Fruit fly (Drosophila melanogaster) whole organism, embryonic: ENCODE results near the gene CG18577.
A peak's percentile ranks its signal among the peaks of the same experiment; 100 is the strongest.

Source experiments
- CG11085 ChIP-seq: fragments of 200-800 bp; sonication (Bioruptor generic); IDR thresholded peaks from 2 replicates; pipeline ENCODE4 v1.3.6; 2022; ENCODE audit warnings: missing biosample characterization, missing genetic modification characterization
- CG11560 ChIP-seq: fragments of 200-800 bp; sonication (Bioruptor generic); IDR thresholded peaks from 3 replicates; pipeline ENCODE4 v1.3.6; 2022; ENCODE audit warnings: missing biosample characterization, missing genetic modification characterization
- CG13296 ChIP-seq: fragments of 200-800 bp; sonication (Bioruptor generic); optimal IDR thresholded peaks from 3 replicates; lab custom pipeline; 2018; ENCODE audit warnings: missing biosample characterization, mild to moderate bottlenecking, missing genetic modification characterization
- CG15514 ChIP-seq: fragments of 200-800 bp; sonication (Bioruptor generic); optimal IDR thresholded peaks from 3 replicates; lab custom pipeline; 2017; ENCODE audit warnings: missing biosample characterization, missing genetic modification characterization, mild to moderate bottlenecking, moderate library complexity, missing genetic modification reagents
- CG16815 ChIP-seq: fragments of 200-800 bp; sonication (Bioruptor generic); optimal IDR thresholded peaks from 3 replicates; lab custom pipeline; 2017; ENCODE audit warnings: missing biosample characterization, mild to moderate bottlenecking, missing genetic modification characterization
- CG17361 ChIP-seq: fragments of 200-800 bp; sonication (Bioruptor generic); IDR thresholded peaks from 3 replicates; pipeline ENCODE4 v1.3.6; 2022; ENCODE audit warnings: missing biosample characterization, missing genetic modification characterization
- CG2116 ChIP-seq: fragments of 200-800 bp; sonication (Bioruptor generic); optimal IDR thresholded peaks from 3 replicates; lab custom pipeline; 2018; ENCODE audit warnings: missing biosample characterization, mild to moderate bottlenecking, missing genetic modification characterization
- CG30020 ChIP-seq: fragments of 200-800 bp; optimal IDR thresholded peaks from 2 replicates; lab custom pipeline; 2019; ENCODE audit warnings: missing biosample characterization, mild to moderate bottlenecking, missing genetic modification characterization, moderate library complexity
- CG3065 ChIP-seq: fragments of 200-800 bp; sonication (Bioruptor generic); optimal IDR thresholded peaks from 2 replicates; lab custom pipeline; 2016; ENCODE audit warnings: missing biosample characterization, missing genetic modification characterization
- CG32532 ChIP-seq: fragments of 200-800 bp; sonication (Bioruptor generic); IDR thresholded peaks from 2 replicates; pipeline ENCODE4 v1.3.6; 2022; ENCODE audit warnings: missing biosample characterization, missing genetic modification characterization
- CG32767 ChIP-seq: fragments of 200-800 bp; sonication (Bioruptor generic); IDR thresholded peaks from 2 replicates; pipeline ENCODE4 v1.3.6; 2022; ENCODE audit warnings: missing biosample characterization, missing genetic modification characterization
- CG3407 ChIP-seq: fragments of 200-800 bp; sonication (Bioruptor generic); optimal IDR thresholded peaks from 2 replicates; lab custom pipeline; 2018; ENCODE audit warnings: missing biosample characterization, mild to moderate bottlenecking, missing genetic modification characterization
- CG3847 ChIP-seq: fragments of 200-800 bp; sonication (Bioruptor generic); IDR thresholded peaks from 2 replicates; pipeline ENCODE4 v1.3.6; 2022; ENCODE audit warnings: missing biosample characterization, missing genetic modification characterization
- CG5180 ChIP-seq: fragments of 200-800 bp; sonication (Bioruptor generic); optimal IDR thresholded peaks from 3 replicates; lab custom pipeline; 2017; ENCODE audit warnings: missing biosample characterization, missing genetic modification characterization, mild to moderate bottlenecking, moderate library complexity, missing genetic modification reagents
- CG6689 ChIP-seq: fragments of 200-800 bp; sonication (Bioruptor generic); IDR thresholded peaks from 2 replicates; pipeline ENCODE4 v1.3.6; 2022; ENCODE audit warnings: missing biosample characterization, missing genetic modification characterization
- CG8359 ChIP-seq: fragments of 200-800 bp; sonication (Bioruptor generic); optimal IDR thresholded peaks from 2 replicates; lab custom pipeline; 2017; ENCODE audit warnings: missing biosample characterization, mild to moderate bottlenecking, missing genetic modification characterization, borderline replicate concordance
- CG9727 ChIP-seq: fragments of 200-800 bp; sonication (Bioruptor generic); optimal IDR thresholded peaks from 3 replicates; lab custom pipeline; 2017; ENCODE audit warnings: missing biosample characterization, mild to moderate bottlenecking, missing genetic modification characterization
- CG9876 ChIP-seq: fragments of 200-800 bp; sonication (Bioruptor generic); optimal IDR thresholded peaks from 2 replicates; lab custom pipeline; 2016; ENCODE audit warnings: missing biosample characterization, missing genetic modification characterization
- Camta ChIP-seq: fragments of 200-800 bp; sonication (Bioruptor generic); optimal IDR thresholded peaks from 2 replicates; lab custom pipeline; 2016; ENCODE audit warnings: missing biosample characterization, missing genetic modification characterization
- CoRest ChIP-seq: fragments of 200-800 bp; sonication (Bioruptor generic); optimal IDR thresholded peaks from 3 replicates; lab custom pipeline; 2018; ENCODE audit warnings: missing biosample characterization, mild to moderate bottlenecking, missing genetic modification characterization, moderate library complexity
- D19B ChIP-seq: fragments of 200-800 bp; sonication (Bioruptor generic); optimal IDR thresholded peaks from 2 replicates; lab custom pipeline; 2017; ENCODE audit warnings: missing biosample characterization, mild to moderate bottlenecking, missing genetic modification characterization
- Dbx ChIP-seq: fragments of 200-800 bp; sonication (Bioruptor generic); IDR thresholded peaks from 3 replicates; pipeline ENCODE4 v1.3.6; 2022; ENCODE audit warnings: missing biosample characterization, missing genetic modification characterization
- ERR ChIP-seq: fragments of 200-800 bp; sonication (Bioruptor generic); optimal IDR thresholded peaks from 2 replicates; lab custom pipeline; 2016; ENCODE audit warnings: missing biosample characterization, missing genetic modification characterization
- Elba2 ChIP-seq: fragments of 200-800 bp; sonication (Bioruptor generic); optimal IDR thresholded peaks from 3 replicates; lab custom pipeline; 2016; ENCODE audit warnings: missing biosample characterization, missing genetic modification characterization
- Fer2 ChIP-seq: fragments of 200-800 bp; sonication (Bioruptor generic); optimal IDR thresholded peaks from 2 replicates; lab custom pipeline; 2018; ENCODE audit warnings: missing biosample characterization, mild to moderate bottlenecking, missing genetic modification characterization, moderate library complexity
- HHEX ChIP-seq: fragments of 200-800 bp; sonication (Bioruptor generic); optimal IDR thresholded peaks from 3 replicates; lab custom pipeline; 2017; ENCODE audit warnings: missing biosample characterization, mild to moderate bottlenecking, missing genetic modification characterization, missing genetic modification reagents
- Hr78 ChIP-seq, 2 experiments: fragments of 200-800 bp in 1 of 2; fragments of >200 bp in 1 of 2; sonication (Bioruptor generic) in 1 of 2; optimal IDR thresholded peaks; 2 replicates each; lab custom pipeline; 2017 to 2019; ENCODE audit warnings: missing biosample characterization in 2 of 2, missing genetic modification characterization in 2 of 2, mild to moderate bottlenecking in 1 of 2, moderate library complexity in 1 of 2
- Hsf ChIP-seq: fragments of 200-800 bp; sonication (Bioruptor generic); optimal IDR thresholded peaks from 3 replicates; lab custom pipeline; 2016; ENCODE audit warnings: missing biosample characterization, missing genetic modification characterization
- Myb ChIP-seq: fragments of 200-800 bp; sonication (Bioruptor generic); optimal IDR thresholded peaks from 2 replicates; lab custom pipeline; 2016; ENCODE audit warnings: missing biosample characterization, missing genetic modification characterization
- Nf-YC ChIP-seq: fragments of 200-800 bp; optimal IDR thresholded peaks from 3 replicates; lab custom pipeline; 2019; ENCODE audit warnings: missing biosample characterization, mild to moderate bottlenecking, missing genetic modification characterization, moderate library complexity
- Opbp ChIP-seq: fragments of 200-800 bp; sonication (Bioruptor generic); IDR thresholded peaks from 3 replicates; pipeline ENCODE4 v1.3.6; 2022; ENCODE audit warnings: missing biosample characterization, missing genetic modification characterization; ENCODE audit not compliant: partially characterized antibody
- Side ChIP-seq: fragments of 200-800 bp; sonication (Bioruptor generic); optimal IDR thresholded peaks from 2 replicates; lab custom pipeline; 2016; ENCODE audit warnings: missing biosample characterization, missing genetic modification characterization
- ab ChIP-seq: fragments of 200-800 bp; sonication (Bioruptor generic); optimal IDR thresholded peaks from 2 replicates; lab custom pipeline; 2016; ENCODE audit warnings: missing biosample characterization, missing genetic modification characterization
- amos ChIP-seq: fragments of 200-800 bp; sonication (Bioruptor generic); IDR thresholded peaks from 2 replicates; pipeline ENCODE4 v1.3.6; 2022; ENCODE audit warnings: missing biosample characterization, missing genetic modification characterization; ENCODE audit not compliant: partially characterized antibody
- btn ChIP-seq: fragments of 200-800 bp; sonication (Bioruptor generic); optimal IDR thresholded peaks from 2 replicates; lab custom pipeline; 2016; ENCODE audit warnings: missing biosample characterization, missing genetic modification characterization
- chinmo ChIP-seq: fragments of 200-800 bp; sonication (Bioruptor generic); IDR thresholded peaks from 4 replicates; pipeline ENCODE4 v1.3.6; 2022; ENCODE audit warnings: missing biosample characterization, missing genetic modification characterization; ENCODE audit not compliant: partially characterized antibody
- disco-r ChIP-seq: fragments of 200-800 bp; sonication (Bioruptor generic); optimal IDR thresholded peaks from 2 replicates; lab custom pipeline; 2016; ENCODE audit warnings: missing biosample characterization, missing genetic modification characterization
- fd102C ChIP-seq: fragments of 200-800 bp; sonication (Bioruptor generic); optimal IDR thresholded peaks from 2 replicates; lab custom pipeline; 2018; ENCODE audit warnings: missing biosample characterization, mild to moderate bottlenecking, missing genetic modification characterization, moderate library complexity
- fd64A ChIP-seq: fragments of 200-800 bp; sonication (Bioruptor generic); optimal IDR thresholded peaks from 3 replicates; lab custom pipeline; 2018; ENCODE audit warnings: missing biosample characterization, mild to moderate bottlenecking, missing genetic modification characterization
- gfzf ChIP-seq: fragments of 200-800 bp; sonication (Bioruptor generic); optimal IDR thresholded peaks from 2 replicates; lab custom pipeline; 2016; ENCODE audit warnings: missing biosample characterization, mild to moderate bottlenecking, missing genetic modification characterization, moderate library complexity
- grau ChIP-seq: fragments of 200-800 bp; optimal IDR thresholded peaks from 3 replicates; lab custom pipeline; 2019; ENCODE audit warnings: missing biosample characterization, mild to moderate bottlenecking, missing genetic modification characterization, moderate library complexity
- hbn ChIP-seq: fragments of 200-800 bp; sonication (Bioruptor generic); IDR thresholded peaks from 2 replicates; pipeline ENCODE4 v1.3.6; 2022; ENCODE audit warnings: missing biosample characterization, missing genetic modification characterization; ENCODE audit not compliant: partially characterized antibody
- lab ChIP-seq: fragments of 200-800 bp; sonication (Bioruptor generic); optimal IDR thresholded peaks from 3 replicates; lab custom pipeline; 2017; ENCODE audit warnings: missing biosample characterization, missing genetic modification characterization, mild to moderate bottlenecking, moderate library complexity, missing genetic modification reagents
- luna ChIP-seq: fragments of 200-800 bp; sonication (Bioruptor generic); optimal IDR thresholded peaks from 2 replicates; lab custom pipeline; 2016; ENCODE audit warnings: missing biosample characterization, missing genetic modification characterization
- nmo ChIP-seq: fragments of 200-800 bp; sonication (Bioruptor generic); optimal IDR thresholded peaks from 2 replicates; lab custom pipeline; 2018; ENCODE audit warnings: missing biosample characterization, mild to moderate bottlenecking, missing genetic modification characterization, moderate library complexity
- psq ChIP-seq: fragments of 200-800 bp; sonication (Bioruptor generic); optimal IDR thresholded peaks from 2 replicates; lab custom pipeline; 2017; ENCODE audit warnings: missing biosample characterization, missing genetic modification characterization
- pzg ChIP-seq: fragments of 200-800 bp; sonication (Bioruptor generic); optimal IDR thresholded peaks from 3 replicates; lab custom pipeline; 2018; ENCODE audit warnings: missing biosample characterization, mild to moderate bottlenecking, missing genetic modification characterization, moderate library complexity
- stwl ChIP-seq: fragments of 200-800 bp; sonication (Bioruptor generic); optimal IDR thresholded peaks from 3 replicates; lab custom pipeline; 2018; ENCODE audit warnings: missing biosample characterization, mild to moderate bottlenecking, missing genetic modification characterization, moderate library complexity
- tgo ChIP-seq: fragments of 200-800 bp; sonication (Bioruptor generic); IDR thresholded peaks from 3 replicates; pipeline ENCODE4 v1.3.6; 2022; ENCODE audit warnings: missing biosample characterization, missing genetic modification characterization
- trem ChIP-seq: fragments of 200-800 bp; optimal IDR thresholded peaks from 3 replicates; lab custom pipeline; 2019; ENCODE audit warnings: missing biosample characterization, mild to moderate bottlenecking, missing genetic modification characterization, moderate library complexity

Gene CG18577

dm6 chr3R:11234918-11235371 is 39.1 kb downstream of the CG18577 start, which contains the start of the genes Arfip and CG17721 (continued):
- no peak for TF ChIP-seq CG5180 (GFP tag; lab: Kevin White, UChicago)
- TF ChIP-seq Side (GFP tag; lab: Kevin White, UChicago), result no peak
- no peak for TF ChIP-seq CG32532
- no peak for TF ChIP-seq psq (GFP tag; lab: Kevin White, UChicago)
- no peak for TF ChIP-seq CG3407 (GFP tag; lab: Kevin White, UChicago)
- TF ChIP-seq Camta (GFP tag; lab: Kevin White, UChicago), result no peak
- TF ChIP-seq btn (GFP tag; lab: Kevin White, UChicago), result no peak
- TF ChIP-seq CG13296 (GFP tag; lab: Kevin White, UChicago), result no peak
- peak; percentile 7 for TF ChIP-seq CG9727 (GFP tag; lab: Kevin White, UChicago)
- TF ChIP-seq Hsf (GFP tag; lab: Kevin White, UChicago), result no peak
- no peak for TF ChIP-seq Elba2
- no peak for TF ChIP-seq tgo (GFP tag; lab: Robert Waterston, UW)
- no peak for TF ChIP-seq fd64A (GFP tag; lab: Kevin White, UChicago)
- TF ChIP-seq hbn, result no peak
- TF ChIP-seq CG8359 (GFP tag; lab: Kevin White, UChicago), result no peak
- TF ChIP-seq gfzf (GFP tag; lab: Kevin White, UChicago), result peak; percentile 95
- TF ChIP-seq Fer2 (tag; lab: Kevin White, UChicago), result no peak
- 0 out of 3 replicates have a peak, but pooled peaks have one; percentile 17 for TF ChIP-seq CG17361 (GFP tag; lab: Robert Waterston, UW)
- TF ChIP-seq Opbp, result peak; percentile 46; the same call in 2 of the 3 replicates
- TF ChIP-seq CG3847, result 0 out of 2 replicates have a peak, but pooled peaks have one; percentile 23
- TF ChIP-seq CG16815 (GFP tag; lab: Kevin White, UChicago), result no peak
- no peak for TF ChIP-seq CG11085 (GFP tag; lab: Robert Waterston, UW)
- no peak for TF ChIP-seq CG6689 (GFP tag; lab: Robert Waterston, UW)
- peak; percentile 44 for TF ChIP-seq stwl
- TF ChIP-seq luna (GFP tag; lab: Kevin White, UChicago), result no peak
- TF ChIP-seq nmo (GFP tag; lab: Kevin White, UChicago), result peak; percentile 68
- peak; percentile 21 for TF ChIP-seq CG2116 (GFP tag; lab: Kevin White, UChicago)
- TF ChIP-seq Myb, result no peak
- peak; percentile 26 for TF ChIP-seq Nf-YC (tag; lab: Kevin White, UChicago)
- TF ChIP-seq CG3065 (GFP tag; lab: Kevin White, UChicago), result no peak
- TF ChIP-seq pzg, result peak; percentile 89
- TF ChIP-seq ab (GFP tag; lab: Kevin White, UChicago), result no peak
- no peak for TF ChIP-seq CG11560 (tag; lab: Robert Waterston, UW)
- TF ChIP-seq CG32767, result no peak
- peak; percentile 62 for TF ChIP-seq CG30020 (tag; lab: Kevin White, UChicago)
- peak; percentile 20 for TF ChIP-seq grau (tag; lab: Kevin White, UChicago)
- no peak for TF ChIP-seq fd102C (GFP tag; lab: Kevin White, UChicago)
- no peak for TF ChIP-seq Dbx (GFP tag; lab: Robert Waterston, UW)
- no peak for TF ChIP-seq ERR (GFP tag; lab: Kevin White, UChicago)
- TF ChIP-seq chinmo (GFP tag; lab: Robert Waterston, UW), result no peak
- peak; percentile 74 for TF ChIP-seq trem (tag; lab: Kevin White, UChicago)
- TF ChIP-seq HHEX (GFP tag; lab: Kevin White, UChicago), result no peak
- TF ChIP-seq disco-r (GFP tag; lab: Kevin White, UChicago), result no peak
- TF ChIP-seq Hr78 (GFP tag; optimal IDR thresholded peaks at IDR 0.05; lab: Kevin White, UChicago), result no peak
- peak; percentile 52 for TF ChIP-seq CoRest (tag; lab: Kevin White, UChicago)
- TF ChIP-seq CG9876 (GFP tag; lab: Kevin White, UChicago), result no peak
- no peak for TF ChIP-seq lab (GFP tag; lab: Kevin White, UChicago)
- TF ChIP-seq CG15514, result peak; percentile 57
- peak; percentile 34 for TF ChIP-seq amos (GFP tag; lab: Robert Waterston, UW)
- TF ChIP-seq D19B, result no peak
